Worm (Caenorhabditis elegans) whole organism, L1 larva: ENCODE data around the gene pals-34.

Experiments used
- C04F5.9 ChIP-seq: sonication (generic microtip); optimal IDR thresholded peaks from 2 replicates; lab custom pipeline; 2016; ENCODE audit warnings: missing genetic modification characterization, missing compliant biosample characterization
- C16A3.4 ChIP-seq: fragments of 150-350 bp; optimal IDR thresholded peaks from 2 replicates; lab custom pipeline; 2014; ENCODE audit warnings: missing biosample characterization, missing genetic modification characterization
- C34B4.2 ChIP-seq: sonication (generic microtip); optimal IDR thresholded peaks from 2 replicates; lab custom pipeline; 2017; ENCODE audit warnings: mild to moderate bottlenecking, missing genetic modification characterization, missing compliant biosample characterization
- aha-1 ChIP-seq: fragments of 150-350 bp; optimal IDR thresholded peaks from 2 replicates; lab custom pipeline; 2014; ENCODE audit warnings: missing biosample characterization, missing genetic modification characterization
- alr-1 ChIP-seq: fragments of 200-800 bp; sonication (Bioruptor generic); optimal IDR thresholded peaks from 2 replicates; lab custom pipeline; 2018; ENCODE audit warnings: borderline replicate concordance, mild to moderate bottlenecking, missing genetic modification characterization, missing compliant biosample characterization
- blmp-1 ChIP-seq: fragments of 150-350 bp; optimal IDR thresholded peaks from 2 replicates; lab custom pipeline; 2014; ENCODE audit warnings: missing biosample characterization, missing genetic modification characterization
- ceh-63 ChIP-seq: fragments of 200-800 bp; sonication (Bioruptor generic); optimal IDR thresholded peaks from 2 replicates; lab custom pipeline; 2018; ENCODE audit warnings: mild to moderate bottlenecking, missing genetic modification characterization, missing compliant biosample characterization
- ceh-82 ChIP-seq, 3 experiments: fragments of 150-350 bp in 1 of 3; sonication (generic microtip) in 2 of 3; optimal IDR thresholded peaks; 2 replicates each; lab custom pipeline; 2014 to 2017; ENCODE audit warnings: missing biosample characterization in 3 of 3, missing genetic modification characterization in 3 of 3
- ces-1 ChIP-seq: fragments of 150-350 bp; optimal IDR thresholded peaks from 2 replicates; lab custom pipeline; 2014; ENCODE audit warnings: missing biosample characterization, missing genetic modification reagents, missing genetic modification characterization
- dpl-1 ChIP-seq, 3 experiments: fragments of 150-350 bp in 2 of 3; sonication (generic microtip) in 1 of 3; optimal IDR thresholded peaks; 2 replicates each; lab custom pipeline; 2014 to 2017; ENCODE audit warnings: missing biosample characterization in 3 of 3, missing genetic modification characterization in 3 of 3, missing genetic modification reagents in 3 of 3
- dsc-1 ChIP-seq: sonication (generic microtip); optimal IDR thresholded peaks from 2 replicates; lab custom pipeline; 2016; ENCODE audit warnings: mild to moderate bottlenecking, missing genetic modification characterization, missing compliant biosample characterization
- efl-1 ChIP-seq, 4 experiments: fragments of 150-350 bp; optimal IDR thresholded peaks in 3 of 4; peaks in 1 of 4; 1 replicate in 1 of 4; 2 replicates in 3 of 4; lab custom pipeline; 2014; ENCODE audit warnings: missing biosample characterization in 2 of 4, missing genetic modification characterization in 2 of 4, missing genetic modification reagents in 2 of 4
- egl-27 ChIP-seq, 2 experiments: fragments of 150-350 bp in 1 of 2; sonication (generic microtip); optimal IDR thresholded peaks; 3 replicates each; lab custom pipeline; 2017 to 2018; ENCODE audit warnings: missing biosample characterization in 2 of 2, missing genetic modification characterization in 2 of 2, missing genetic modification reagents in 2 of 2
- fkh-4 ChIP-seq: sonication (generic microtip); optimal IDR thresholded peaks from 2 replicates; lab custom pipeline; 2016; ENCODE audit warnings: missing compliant biosample characterization, missing genetic modification characterization, borderline replicate concordance
- fkh-8 ChIP-seq: sonication (generic microtip); optimal IDR thresholded peaks from 2 replicates; lab custom pipeline; 2016; ENCODE audit warnings: mild to moderate bottlenecking, missing genetic modification characterization, missing compliant biosample characterization
- fos-1 ChIP-seq: fragments of 150-350 bp; optimal IDR thresholded peaks from 2 replicates; lab custom pipeline; 2014; ENCODE audit warnings: missing biosample characterization, missing genetic modification characterization
- grh-1 ChIP-seq: fragments of 200-800 bp; sonication (Bioruptor generic); IDR thresholded peaks from 2 replicates; pipeline ENCODE4 v1.3.6; 2022; ENCODE audit warnings: missing genetic modification reagents, missing genetic modification characterization, missing compliant biosample characterization
- hlh-4 ChIP-seq: sonication (generic microtip); optimal IDR thresholded peaks from 2 replicates; lab custom pipeline; 2016; ENCODE audit warnings: mild to moderate bottlenecking, missing genetic modification characterization, missing compliant biosample characterization
- isw-1 ChIP-seq: fragments of 200-800 bp; sonication (Bioruptor generic); IDR thresholded peaks from 2 replicates; pipeline ENCODE4 v1.3.6; 2022; ENCODE audit warnings: missing genetic modification characterization, missing compliant biosample characterization
- jun-1 ChIP-seq: fragments of 150-350 bp; optimal IDR thresholded peaks from 2 replicates; lab custom pipeline; 2014; ENCODE audit warnings: missing biosample characterization, missing genetic modification reagents, missing genetic modification characterization
- lin-13 ChIP-seq: fragments of 150-350 bp; optimal IDR thresholded peaks from 2 replicates; lab custom pipeline; 2014; ENCODE audit warnings: missing biosample characterization, missing genetic modification reagents, missing genetic modification characterization
- lin-14 ChIP-seq: fragments of 200-800 bp; sonication (Bioruptor generic); optimal IDR thresholded peaks from 2 replicates; lab custom pipeline; 2018; ENCODE audit warnings: mild to moderate bottlenecking, missing genetic modification characterization, moderate library complexity, missing compliant biosample characterization
- lin-35 ChIP-seq, 2 experiments: fragments of 150-350 bp; optimal IDR thresholded peaks; 2 replicates each; lab custom pipeline; 2014; ENCODE audit warnings: missing biosample characterization in 2 of 2, missing genetic modification characterization in 2 of 2, missing genetic modification reagents in 2 of 2
- lin-39 ChIP-seq: fragments of 150-350 bp; optimal IDR thresholded peaks from 2 replicates; lab custom pipeline; 2014; ENCODE audit warnings: missing biosample characterization, missing genetic modification reagents, missing genetic modification characterization
- lir-3 ChIP-seq: sonication (generic microtip); optimal IDR thresholded peaks from 2 replicates; lab custom pipeline; 2016; ENCODE audit warnings: mild to moderate bottlenecking, missing genetic modification characterization, moderate library complexity, missing compliant biosample characterization; ENCODE audit not compliant: poor library complexity
- mab-9 ChIP-seq: fragments of 200-800 bp; sonication (Bioruptor generic); IDR thresholded peaks from 2 replicates; pipeline ENCODE4 v1.3.6; 2022; ENCODE audit warnings: missing genetic modification reagents, missing genetic modification characterization, missing compliant biosample characterization
- mdl-1 ChIP-seq, 2 experiments: fragments of 150-350 bp; optimal IDR thresholded peaks; 2 replicates each; lab custom pipeline; 2014 to 2017; ENCODE audit warnings: missing biosample characterization in 2 of 2, missing genetic modification characterization in 2 of 2, inconsistent platforms in 1 of 2
- mef-2 ChIP-seq: fragments of 150-350 bp; optimal IDR thresholded peaks from 2 replicates; lab custom pipeline; 2014; ENCODE audit warnings: missing biosample characterization, missing genetic modification characterization
- nhr-11 ChIP-seq: fragments of 150-350 bp; optimal IDR thresholded peaks from 2 replicates; lab custom pipeline; 2014; ENCODE audit warnings: missing biosample characterization, missing genetic modification characterization
- nhr-12 ChIP-seq: sonication (generic microtip); optimal IDR thresholded peaks from 2 replicates; lab custom pipeline; 2017; ENCODE audit warnings: missing biosample characterization, missing genetic modification characterization
- nhr-19 ChIP-seq: fragments of 200-800 bp; sonication (Bioruptor generic); conservative IDR thresholded peaks from 2 replicates; pipeline ENCODE4 v1.3.6; 2022; ENCODE audit warnings: missing genetic modification characterization, missing compliant biosample characterization
- nhr-20 ChIP-seq: sonication (generic microtip); optimal IDR thresholded peaks from 2 replicates; lab custom pipeline; 2016; ENCODE audit warnings: mild to moderate bottlenecking, missing genetic modification characterization, missing compliant biosample characterization
- nhr-237 ChIP-seq: fragments of 150-350 bp; optimal IDR thresholded peaks from 2 replicates; lab custom pipeline; 2014; ENCODE audit warnings: missing biosample characterization, missing genetic modification characterization
- nhr-85 ChIP-seq: sonication (generic microtip); peaks from one replicate; lab custom pipeline; 2016; ENCODE audit warnings: missing genetic modification characterization, inconsistent platforms, missing compliant biosample characterization
- pag-3 ChIP-seq: sonication (generic microtip); optimal IDR thresholded peaks from 2 replicates; lab custom pipeline; 2017; ENCODE audit warnings: missing genetic modification characterization, mild to moderate bottlenecking, missing compliant biosample characterization, antibody characterized with exemption, borderline replicate concordance; ENCODE audit not compliant: insufficient read depth
- rnt-1 ChIP-seq: sonication (generic microtip); optimal IDR thresholded peaks from 2 replicates; lab custom pipeline; 2016; ENCODE audit warnings: mild to moderate bottlenecking, missing genetic modification characterization, moderate library complexity, missing compliant biosample characterization
- skn-1 ChIP-seq: fragments of 150-350 bp; optimal IDR thresholded peaks from 2 replicates; lab custom pipeline; 2014; ENCODE audit warnings: missing biosample characterization, missing genetic modification characterization
- snu-23 ChIP-seq: sonication (generic microtip); optimal IDR thresholded peaks from 2 replicates; lab custom pipeline; 2016; ENCODE audit warnings: missing genetic modification characterization, missing compliant biosample characterization
- sptf-1 ChIP-seq: fragments of 150-350 bp; optimal IDR thresholded peaks from 2 replicates; lab custom pipeline; 2014; ENCODE audit warnings: missing biosample characterization, missing genetic modification characterization
- swsn-7 ChIP-seq: sonication (generic microtip); optimal IDR thresholded peaks from 2 replicates; lab custom pipeline; 2016; ENCODE audit warnings: missing genetic modification characterization, missing compliant biosample characterization
- tbx-2 ChIP-seq: sonication (generic microtip); optimal IDR thresholded peaks from 2 replicates; lab custom pipeline; 2016; ENCODE audit warnings: missing genetic modification characterization, missing compliant biosample characterization
- unc-30 ChIP-seq: sonication (generic microtip); optimal IDR thresholded peaks from 2 replicates; lab custom pipeline; 2017; ENCODE audit warnings: missing biosample characterization, missing genetic modification characterization
- unc-86 ChIP-seq: sonication (generic microtip); optimal IDR thresholded peaks from 2 replicates; lab custom pipeline; 2016; ENCODE audit warnings: missing genetic modification characterization, missing compliant biosample characterization
- unc-98 ChIP-seq: fragments of 200-800 bp; sonication (Bioruptor generic); IDR thresholded peaks from 2 replicates; pipeline ENCODE4 v1.3.6; 2022; ENCODE audit warnings: missing genetic modification characterization, missing compliant biosample characterization
- zip-4 ChIP-seq: fragments of 200-800 bp; sonication (Bioruptor generic); optimal IDR thresholded peaks from 2 replicates; lab custom pipeline; 2018; ENCODE audit warnings: mild to moderate bottlenecking, missing genetic modification characterization, moderate library complexity, missing compliant biosample characterization

The pals-34 gene

ce11 chrV:7956218-7956617, at the start of gene pals-34:
TSS of gene pals-34 (minus strand) at chrV:7956497.
- TF ChIP-seq efl-1 (optimal IDR thresholded peaks at IDR 0.05; lab: Kevin White, UChicago) (no peak), efl-1 (GFP tag; optimal IDR thresholded peaks at IDR 0.05 in 1 of 2; lab: Kevin White, UChicago) (peak in 1 of 2 experiments; percentile 87), C04F5.9 (tag; lab: Kevin White, UChicago) (no peak)
- TF ChIP-seq, all 84 proteins: peak for 1

DNA sequence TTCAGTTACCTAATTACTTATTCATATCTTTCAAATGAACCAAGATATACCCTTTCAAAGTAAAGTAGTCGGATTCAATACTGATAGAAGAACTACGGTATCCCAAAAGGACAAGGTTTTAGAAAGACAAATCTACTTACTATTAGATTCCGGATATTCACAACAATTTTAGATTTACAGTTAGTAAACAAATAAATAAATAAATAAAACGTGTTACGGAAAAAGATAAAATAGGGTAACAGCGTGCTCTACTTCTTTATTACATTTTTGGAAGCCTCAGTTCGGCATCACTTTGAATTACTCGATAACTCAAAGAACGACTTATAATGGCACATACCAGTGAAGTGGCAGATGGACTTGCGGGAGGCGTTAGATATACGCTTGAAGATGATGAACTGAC, 48.7 kb upstream of the pals-34 start, which contains the start of gene Y97E10AR.8:
Gene Y97E10AR.8, plus strand, starts transcription at position 301 of the 400 bp plus-strand sequence.
- no peak for TF ChIP-seq lin-13 (GFP tag; lab: Kevin White, UChicago)
- TF ChIP-seq, all 84 proteins: peak for 0

DNA sequence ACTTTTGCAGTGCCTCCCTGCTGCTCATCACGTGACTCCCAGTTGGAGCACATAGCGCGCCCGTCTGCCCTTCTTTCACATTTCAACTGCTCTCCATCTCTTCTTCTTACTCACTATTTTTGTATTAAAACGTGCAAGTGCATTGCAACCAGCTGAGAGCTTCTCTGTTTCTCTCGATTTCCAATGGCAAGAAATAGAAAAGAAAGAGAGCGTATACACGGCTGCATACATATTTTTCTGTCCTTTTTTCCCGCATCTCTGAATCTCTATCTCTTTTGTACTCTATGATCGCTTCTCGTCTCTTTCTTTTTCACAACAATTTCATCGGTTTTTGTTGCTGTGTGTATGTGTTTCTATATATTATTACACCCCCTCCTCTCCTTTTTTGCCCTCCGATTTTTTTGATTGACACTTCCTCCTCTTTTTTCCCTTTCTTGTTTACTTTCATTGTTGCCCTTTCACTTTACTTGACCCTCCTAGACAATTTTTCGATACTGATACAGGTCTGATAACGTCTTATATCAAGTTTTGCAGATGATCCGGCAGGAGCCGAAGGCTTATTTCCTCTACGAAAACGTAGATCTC, 44.7 kb upstream of the pals-34 start, which contains the start of gene Y97E10AR.1:
Gene Y97E10AR.1, plus strand, starts transcription at position 535 of the 585 bp plus-strand sequence.
- TF ChIP-seq zip-4 (GFP tag; lab: Kevin White, UChicago) (peak; percentile 22), nhr-237 (tag; lab: Kevin White, UChicago) (no peak), unc-30 (tag; lab: Kevin White, UChicago) (no peak), blmp-1 (tag; lab: Kevin White, UChicago) (peak; percentile 96), fkh-8 (tag; lab: Kevin White, UChicago) (peak; percentile 93), grh-1 (no peak), nhr-20 (peak; percentile 76), rnt-1 (tag; lab: Kevin White, UChicago) (peak; percentile 70), lin-35 (GFP tag; optimal IDR thresholded peaks at IDR 0.05; lab: Kevin White, UChicago) (peak; percentile 40 to 64), nhr-85 (tag; lab: Kevin White, UChicago) (peak; percentile 57), dpl-1 (GFP tag; optimal IDR thresholded peaks at IDR 0.05; lab: Kevin White, UChicago) (peak; percentile 43 to 58 (median 49)), egl-27 (tag; optimal IDR thresholded peaks at IDR 0.05; lab: Kevin White, UChicago) (peak in 1 of 2 experiments; percentile 50), aha-1 (tag; lab: Kevin White, UChicago) (no peak), dsc-1 (tag; lab: Kevin White, UChicago) (peak; percentile 69), pag-3 (tag; lab: Kevin White, UChicago) (peak; percentile 75), ceh-82 (tag; optimal IDR thresholded peaks at IDR 0.05; lab: Kevin White, UChicago) (peak in 2 of 3 experiments; percentile 17 to 68), fos-1 (no peak), lin-13 (GFP tag; lab: Kevin White, UChicago) (peak; percentile 50), ceh-63 (GFP tag; lab: Kevin White, UChicago) (no peak), hlh-4 (tag; lab: Kevin White, UChicago) (no peak), unc-98 (GFP tag; lab: Robert Waterston, UW) (no peak), skn-1 (tag; lab: Kevin White, UChicago) (peak; percentile 47), lin-14 (GFP tag; lab: Kevin White, UChicago) (peak; percentile 98), jun-1 (tag; lab: Kevin White, UChicago) (peak; percentile 48), alr-1 (tag; lab: Kevin White, UChicago) (no peak), swsn-7 (tag; lab: Kevin White, UChicago) (peak; percentile 83), nhr-12 (no peak), nhr-11 (tag; lab: Kevin White, UChicago) (peak; percentile 49), lin-39 (peak; percentile 51), lir-3 (tag; lab: Kevin White, UChicago) (peak; percentile 70), mef-2 (tag; lab: Kevin White, UChicago) (peak; percentile 70), C34B4.2 (tag; lab: Kevin White, UChicago) (no peak), fkh-4 (tag; lab: Kevin White, UChicago) (peak; percentile 45), C16A3.4 (tag; lab: Kevin White, UChicago) (peak; percentile 73), isw-1 (GFP tag; lab: Robert Waterston, UW) (peak; percentile 69), tbx-2 (tag; lab: Kevin White, UChicago) (peak; percentile 80), mdl-1 (tag; optimal IDR thresholded peaks at IDR 0.05; lab: Kevin White, UChicago) (peak; percentile 17 to 79), unc-86 (tag; lab: Kevin White, UChicago) (peak; percentile 90), efl-1 (optimal IDR thresholded peaks at IDR 0.05; lab: Kevin White, UChicago) (peak; percentile 66 to 68), efl-1 (GFP tag; optimal IDR thresholded peaks at IDR 0.05 in 1 of 2; lab: Kevin White, UChicago) (peak; percentile 50 to 96), sptf-1 (no peak), ces-1 (GFP tag; lab: Kevin White, UChicago) (no peak), mab-9 (GFP tag; lab: Robert Waterston, UW) (0 out of 2 replicates have a peak, but pooled peaks have one; percentile 17), snu-23 (peak; percentile 81), nhr-19 (GFP tag; lab: Robert Waterston, UW) (peak; percentile 74)
